Fruit fly (Drosophila melanogaster) whole organism, prepupa: ENCODE data around the gene CG7567.

Experiments used
- CG16779 ChIP-seq: fragments of 200-800 bp; sonication (Bioruptor generic); optimal IDR thresholded peaks from 3 replicates; lab custom pipeline; 2017; ENCODE audit warnings: missing biosample characterization, mild to moderate bottlenecking, missing genetic modification characterization
- CG3032 ChIP-seq: fragments of 200-800 bp; optimal IDR thresholded peaks from 2 replicates; lab custom pipeline; 2019; ENCODE audit warnings: missing biosample characterization, mild to moderate bottlenecking, missing genetic modification characterization, moderate library complexity
- CG6163 ChIP-seq: fragments of 200-800 bp; sonication (Bioruptor generic); IDR thresholded peaks from 3 replicates; pipeline ENCODE4 v1.3.6; 2022; ENCODE audit warnings: missing biosample characterization, missing genetic modification characterization
- CG6808 ChIP-seq: fragments of 200-800 bp; sonication (Bioruptor generic); optimal IDR thresholded peaks from 3 replicates; lab custom pipeline; 2017; ENCODE audit warnings: missing biosample characterization, missing genetic modification characterization, mild to moderate bottlenecking, moderate library complexity, missing genetic modification reagents
- CG7368 ChIP-seq: fragments of 200-800 bp; sonication (Bioruptor generic); optimal IDR thresholded peaks from 3 replicates; lab custom pipeline; 2016; ENCODE audit warnings: missing biosample characterization, missing genetic modification characterization
- Gug ChIP-seq: fragments of 200-800 bp; sonication (Bioruptor generic); IDR thresholded peaks from 2 replicates; pipeline ENCODE4 v1.3.6; 2022; ENCODE audit warnings: missing biosample characterization, missing genetic modification characterization
- fd85E ChIP-seq: fragments of 200-800 bp; sonication (Bioruptor generic); optimal IDR thresholded peaks from 3 replicates; lab custom pipeline; 2016; ENCODE audit warnings: missing biosample characterization, missing genetic modification characterization

- TF ChIP-seq CG6163 (GFP tag; lab: Robert Waterston, UW) = 0 out of 3 replicates have a peak, but pooled peaks have one; percentile 20
- peak; percentile 65 for TF ChIP-seq CG6808 (GFP tag; lab: Kevin White, UChicago)
- peak; percentile 75 for TF ChIP-seq CG3032 (tag; lab: Kevin White, UChicago)
- TF ChIP-seq fd85E (GFP tag; lab: Kevin White, UChicago) = no peak
- no peak for TF ChIP-seq CG16779 (tag; lab: Kevin White, UChicago)
- TF ChIP-seq Gug (GFP tag; lab: Robert Waterston, UW) = 0 out of 2 replicates have a peak, but pooled peaks have one; percentile 30
- TF ChIP-seq CG7368 = no peak
These were observed 17.6 kb downstream of the CG7567 start for dm6 chr3R:29570239-29570814.
